Worm (Caenorhabditis elegans): ENCODE measurements around the gene grl-26.
A peak's percentile ranks its signal among the peaks of the same experiment; 100 is the strongest.

DNA sequence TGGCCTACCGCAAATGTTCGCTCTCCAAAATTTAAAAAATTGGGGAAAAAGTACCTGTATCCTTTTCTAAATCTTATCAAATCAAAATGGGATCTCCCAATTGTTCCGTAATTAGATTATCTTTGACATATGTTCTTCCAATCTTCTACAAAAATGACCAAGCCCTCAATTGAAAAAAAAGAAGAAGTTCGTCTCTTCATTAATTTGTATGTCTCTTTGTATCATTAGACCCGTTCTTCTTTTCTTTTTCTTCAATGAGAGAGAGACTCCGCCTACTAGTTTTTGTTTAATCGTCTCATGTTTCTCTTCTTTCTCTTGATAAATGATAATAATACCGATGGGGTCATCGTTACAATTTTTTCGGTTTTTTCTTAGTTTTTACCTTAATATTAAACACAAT, 19.4 kb downstream of the grl-26 start:
- TF ChIP-seq skn-1 (tag; optimal IDR thresholded peaks at IDR 0.05) (no peak), hmg-1.1 (GFP tag; IDR thresholded peaks at IDR 0.05) (no peak), aly-2 (tag; optimal IDR thresholded peaks at IDR 0.05) (no peak), hlh-30 (tag; optimal IDR thresholded peaks at IDR 0.05; ENCODE audit: insufficient read depth) (peak; percentile 19), F49E8.2 (tag; optimal IDR thresholded peaks at IDR 0.05; ENCODE audit: borderline replicate concordance) (no peak)
